Worm (Caenorhabditis elegans): ENCODE data around the gene F37A8.2.
A peak's percentile ranks its signal among the peaks of the same experiment; 100 is the strongest.

The F37A8.2 gene

ce11 chrIII:3908205-3908604 lies 23.1 kb downstream of the F37A8.2 start (continued):
- no peak for TF ChIP-seq dmd-8 (GFP tag; IDR thresholded peaks at IDR 0.05)
- no peak for TF ChIP-seq ceh-44 (GFP tag; IDR thresholded peaks at IDR 0.05)
- TF ChIP-seq madf-5 (GFP tag; IDR thresholded peaks at IDR 0.05) = no peak
- peak; percentile 45 to 99 for TF ChIP-seq hif-1 (tag; optimal IDR thresholded peaks at IDR 0.05)
- no peak for TF ChIP-seq pqm-1 (tag; optimal IDR thresholded peaks at IDR 0.05)
- no peak for TF ChIP-seq Y5F2A.4 (GFP tag; optimal IDR thresholded peaks at IDR 0.05)
- TF ChIP-seq vab-7 (GFP tag; IDR thresholded peaks at IDR 0.05) = no peak
- TF ChIP-seq zip-11 (GFP tag; IDR thresholded peaks at IDR 0.05) = no peak
- no peak for TF ChIP-seq set-16 (GFP tag; IDR thresholded peaks at IDR 0.05)
- no peak for TF ChIP-seq unc-130 (GFP tag; optimal IDR thresholded peaks at IDR 0.05)
- TF ChIP-seq skn-1 (tag; optimal IDR thresholded peaks at IDR 0.05) = no peak
- no peak for TF ChIP-seq ztf-11 (tag; optimal IDR thresholded peaks at IDR 0.05)
- TF ChIP-seq cey-2 (tag; optimal IDR thresholded peaks at IDR 0.05; ENCODE audit: borderline replicate concordance, insufficient read depth) = no peak
- TF ChIP-seq spr-1 (tag; optimal IDR thresholded peaks at IDR 0.05) = no peak
- no peak for TF ChIP-seq mdt-29 (GFP tag; IDR thresholded peaks at IDR 0.05)
- peak; percentile 14 for TF ChIP-seq rbr-2 (tag; optimal IDR thresholded peaks at IDR 0.05)
- no peak for TF ChIP-seq nhr-42 (GFP tag; IDR thresholded peaks at IDR 0.05)
- no peak for TF ChIP-seq mxl-2 (GFP tag; conservative IDR thresholded peaks at IDR 0.05)
- peak; percentile 100 for TF ChIP-seq aha-1 (tag)
- no peak for TF ChIP-seq lir-3 (tag; optimal IDR thresholded peaks at IDR 0.05)
- no peak for TF ChIP-seq tra-1 (GFP tag; IDR thresholded peaks at IDR 0.05)
- TF ChIP-seq Y75B8A.6 (GFP tag; IDR thresholded peaks at IDR 0.05) = no peak
- TF ChIP-seq daf-16 (GFP tag; optimal IDR thresholded peaks at IDR 0.05) = peak in 1 of 2 experiments; percentile 75
- peak; percentile 66 for TF ChIP-seq daf-16 (tag; optimal IDR thresholded peaks at IDR 0.05)
- TF ChIP-seq nhr-237 (tag; optimal IDR thresholded peaks at IDR 0.05) = no peak
- no peak for TF ChIP-seq nhr-102 (tag; optimal IDR thresholded peaks at IDR 0.05)
- TF ChIP-seq sdz-12 (GFP tag; optimal IDR thresholded peaks at IDR 0.05) = no peak
- peak; percentile 58 for TF ChIP-seq hlh-11 (tag; optimal IDR thresholded peaks at IDR 0.05)
- TF ChIP-seq pha-4 (GFP tag; IDR thresholded peaks at IDR 0.05) = no peak
- TF ChIP-seq pha-4 (tag; optimal IDR thresholded peaks at IDR 0.05) = no peak
- no peak for TF ChIP-seq F37D6.2 (tag; optimal IDR thresholded peaks at IDR 0.05)
- TF ChIP-seq snpc-4 (tag; optimal IDR thresholded peaks at IDR 0.05) = no peak

- no peak for TF ChIP-seq zfp-2 (tag; optimal IDR thresholded peaks at IDR 0.05)
- no peak for TF ChIP-seq lin-29 (GFP tag; IDR thresholded peaks at IDR 0.05)
- TF ChIP-seq daf-16 (GFP tag; optimal IDR thresholded peaks at IDR 0.05) = no peak
- no peak for TF ChIP-seq daf-16 (tag; optimal IDR thresholded peaks at IDR 0.05)
- TF ChIP-seq unc-62 (GFP tag; optimal IDR thresholded peaks at IDR 0.05 in 1 of 2) = peak in 1 of 2 experiments; percentile 76
- TF ChIP-seq unc-62 (tag; optimal IDR thresholded peaks at IDR 0.05) = no peak
- TF ChIP-seq dpl-1 (GFP tag; optimal IDR thresholded peaks at IDR 0.05) = no peak
- no peak for TF ChIP-seq madf-9 (GFP tag; conservative IDR thresholded peaks at IDR 0.05)
These were observed 23.7 kb downstream of the F37A8.2 start, which contains the start of gene mmcm-1 for ce11 chrIII:3907587-3907986. mmcm-1 (minus strand) TSS chrIII:3907687.

ce11 chrIII:3906481-3906880 lies 24.8 kb downstream of the F37A8.2 start:
- TF ChIP-seq lsy-2 (tag; optimal IDR thresholded peaks at IDR 0.05) = no peak
- TF ChIP-seq F44E2.7 (GFP tag; IDR thresholded peaks at IDR 0.05) = no peak
- no peak for TF ChIP-seq attf-4 (tag; optimal IDR thresholded peaks at IDR 0.05)
- TF ChIP-seq ceh-28 (tag; optimal IDR thresholded peaks at IDR 0.05) = no peak
- no peak for TF ChIP-seq spr-3 (GFP tag; optimal IDR thresholded peaks at IDR 0.05)
- TF ChIP-seq mdt-29 (GFP tag; IDR thresholded peaks at IDR 0.05) = no peak
- no peak for TF ChIP-seq lim-7 (GFP tag; IDR thresholded peaks at IDR 0.05)
- TF ChIP-seq ceh-32 (tag; optimal IDR thresholded peaks at IDR 0.05; ENCODE audit: poor library complexity) = no peak
- no peak for TF ChIP-seq spr-1 (tag; optimal IDR thresholded peaks at IDR 0.05)
- TF ChIP-seq daf-8 (GFP tag; IDR thresholded peaks at IDR 0.05) = no peak
- no peak for TF ChIP-seq lin-15B (tag; optimal IDR thresholded peaks at IDR 0.05)
- TF ChIP-seq lin-29 (GFP tag; IDR thresholded peaks at IDR 0.05) = no peak
- no peak for TF ChIP-seq nhr-111 (GFP tag; optimal IDR thresholded peaks at IDR 0.05)
- TF ChIP-seq Y5F2A.4 (GFP tag; optimal IDR thresholded peaks at IDR 0.05) = no peak
- no peak for TF ChIP-seq mep-1 (tag; optimal IDR thresholded peaks at IDR 0.05)

Data from whole organism, L4 larva.